Worm (Caenorhabditis elegans): Measurements from ENCODE around the gene clh-5.
A peak's percentile ranks its signal among the peaks of the same experiment; 100 is the strongest.

Gene clh-5

DNA sequence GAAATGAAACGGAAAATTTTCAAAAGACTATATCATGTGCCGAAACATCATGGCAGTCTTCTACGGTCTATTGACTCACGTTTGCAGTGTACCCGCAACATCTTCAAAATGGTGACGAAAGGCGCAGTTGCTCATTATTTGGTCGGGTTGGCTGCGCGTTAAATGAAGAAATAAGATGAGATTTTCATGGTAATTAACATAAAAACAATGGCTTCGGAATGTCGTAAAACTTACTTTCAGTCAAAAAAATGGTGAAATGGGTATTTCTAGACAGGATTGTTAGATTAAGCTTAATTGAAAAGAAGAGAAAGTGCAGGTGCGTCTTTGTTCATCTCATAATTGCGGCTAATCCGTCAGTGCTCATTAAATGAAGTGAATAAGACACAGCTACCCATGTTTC lies 44.8 kb downstream of the clh-5 start, which contains the start of gene T24B8.7:
Gene T24B8.7 (minus strand): TSS at position 101 of the 400 bp plus-strand sequence.
- TF ChIP-seq Y53G8AR.9 (GFP tag; conservative IDR thresholded peaks at IDR 0.05) (no peak), ceh-58 (GFP tag; IDR thresholded peaks at IDR 0.05) (0 out of 2 replicates have a peak, but pooled peaks have one; percentile 20), dpff-1 (tag; optimal IDR thresholded peaks at IDR 0.05) (no peak)
